Fruit fly (Drosophila melanogaster): ENCODE results near the gene Mst98Cb.
A peak's percentile ranks its signal among the peaks of the same experiment; 100 is the strongest.

The Mst98Cb gene

DNA sequence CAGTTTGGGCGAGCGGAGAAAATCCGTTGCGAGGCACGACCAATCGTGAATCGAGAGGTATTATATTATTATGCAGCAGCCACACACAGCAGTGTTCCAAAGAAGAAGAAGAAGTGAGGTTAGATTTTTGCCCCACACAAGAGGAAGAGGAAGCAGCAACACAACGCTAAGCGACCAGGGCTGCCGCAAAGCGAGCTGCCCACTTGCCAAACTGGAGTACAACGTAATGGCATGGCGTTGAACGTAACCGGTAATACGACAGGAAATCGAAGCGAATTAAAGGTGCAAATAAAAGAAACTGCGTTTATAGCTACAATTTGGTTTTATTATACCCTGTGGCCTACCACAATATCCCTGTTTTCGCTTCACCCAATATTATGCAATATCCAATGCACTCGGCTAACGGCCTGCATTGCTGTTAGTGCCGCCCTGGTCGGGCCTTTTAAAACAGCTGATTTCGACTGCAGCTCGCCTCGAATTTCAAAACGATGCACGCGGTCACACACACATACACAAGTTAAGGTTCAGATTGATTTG lies 42.9 kb downstream of the Mst98Cb start (continued):
- TF ChIP-seq Sox15 (GFP tag; optimal IDR thresholded peaks at IDR 0.05) (peak; percentile 72), Ets21C (GFP tag; optimal IDR thresholded peaks at IDR 0.05) (peak; percentile 81), CG6854 (GFP tag; optimal IDR thresholded peaks at IDR 0.05) (peak; percentile 9), pdm3 (GFP tag; optimal IDR thresholded peaks at IDR 0.05) (peak; percentile 73), achi (GFP tag; optimal IDR thresholded peaks at IDR 0.05) (peak; percentile 72), topi (GFP tag; optimal IDR thresholded peaks at IDR 0.05) (peak; percentile 75), CG9139 (GFP tag; optimal IDR thresholded peaks at IDR 0.05) (peak; percentile 10), CG31627 (GFP tag; optimal IDR thresholded peaks at IDR 0.05) (peak; percentile 84), CG7368 (GFP tag; optimal IDR thresholded peaks at IDR 0.05) (peak; percentile 65), CG3032 (tag; optimal IDR thresholded peaks at IDR 0.05) (peak; percentile 77), acj6 (GFP tag; optimal IDR thresholded peaks at IDR 0.05) (peak; percentile 78), Sox14 (GFP tag; optimal IDR thresholded peaks at IDR 0.05) (peak; percentile 75), CG34406 (GFP tag; optimal IDR thresholded peaks at IDR 0.05) (peak; percentile 60), vri (GFP tag; optimal IDR thresholded peaks at IDR 0.05) (peak; percentile 96)

DNA sequence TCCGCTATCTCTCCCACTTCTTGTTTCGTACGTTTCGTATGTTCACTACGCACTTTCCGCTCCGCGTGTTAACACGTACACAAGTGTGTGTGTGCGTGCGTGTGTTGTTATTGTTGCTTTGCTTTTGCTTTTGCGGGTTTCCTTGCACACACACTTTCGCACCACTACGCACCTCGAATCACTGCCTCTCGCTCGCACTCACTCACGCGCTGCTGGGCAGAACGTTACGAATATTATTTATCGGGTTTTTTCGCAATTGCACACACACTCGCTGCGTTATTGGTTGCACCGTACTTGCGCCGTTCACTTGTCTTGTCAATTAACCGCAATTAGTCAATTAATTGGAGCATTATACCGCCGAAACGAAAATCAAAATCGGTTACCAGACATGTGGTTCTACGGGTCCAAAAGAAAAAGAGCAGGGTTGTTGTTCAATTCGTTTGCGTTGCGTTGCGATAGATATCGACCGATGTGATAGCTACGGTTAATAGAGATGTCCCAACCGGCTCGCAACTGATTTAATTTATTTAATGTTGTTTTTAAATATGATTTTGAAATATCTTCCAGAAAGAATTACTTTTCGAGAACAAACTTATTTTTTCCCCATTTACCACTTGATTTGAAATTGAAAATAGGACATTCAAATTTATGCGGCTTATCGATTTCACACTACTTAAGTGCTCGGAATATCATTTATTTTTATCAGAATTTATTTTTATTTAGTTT lies 43.6 kb downstream of the Mst98Cb start, which contains the start of gene larp:
TSS of gene larp (minus strand) at position 395 of the 726 bp plus-strand sequence.
- TF ChIP-seq CG1621 (tag; optimal IDR thresholded peaks at IDR 0.05): peak; percentile 97
- TF ChIP-seq Eip93F (GFP tag; optimal IDR thresholded peaks at IDR 0.05): no peak
- TF ChIP-seq esn (GFP tag; optimal IDR thresholded peaks at IDR 0.05): peak; percentile 59
- TF ChIP-seq Eip78C (GFP tag): peak; percentile 59
- peak; percentile 42 for TF ChIP-seq CG3032 (tag; optimal IDR thresholded peaks at IDR 0.05)
- no peak for TF ChIP-seq vri (GFP tag; optimal IDR thresholded peaks at IDR 0.05)
- no peak for TF ChIP-seq Blimp-1 (GFP tag; optimal IDR thresholded peaks at IDR 0.05)
- peak; percentile 50 for TF ChIP-seq topi (GFP tag; optimal IDR thresholded peaks at IDR 0.05)
- TF ChIP-seq CG9139 (GFP tag; optimal IDR thresholded peaks at IDR 0.05): no peak
- TF ChIP-seq Sox102F (GFP tag; optimal IDR thresholded peaks at IDR 0.05): peak; percentile 14
- TF ChIP-seq CG6276 (GFP tag; optimal IDR thresholded peaks at IDR 0.05): no peak
- TF ChIP-seq CG6854 (GFP tag; optimal IDR thresholded peaks at IDR 0.05): no peak
- TF ChIP-seq Met (GFP tag; optimal IDR thresholded peaks at IDR 0.05): peak; percentile 58
- no peak for TF ChIP-seq ss (GFP tag; optimal IDR thresholded peaks at IDR 0.05)
- peak; percentile 34 for TF ChIP-seq CG11902 (GFP tag; optimal IDR thresholded peaks at IDR 0.05)
- peak; percentile 26 for TF ChIP-seq Ets96B (tag; optimal IDR thresholded peaks at IDR 0.05)
- TF ChIP-seq OdsH (GFP tag; optimal IDR thresholded peaks at IDR 0.05): peak; percentile 55
- TF ChIP-seq CG34406 (GFP tag; optimal IDR thresholded peaks at IDR 0.05): peak; percentile 36
- no peak for TF ChIP-seq CG6808 (GFP tag; optimal IDR thresholded peaks at IDR 0.05)
- TF ChIP-seq CG15336 (GFP tag; IDR thresholded peaks at IDR 0.05): peak; percentile 30; the same call in 1 of the 2 replicates
- TF ChIP-seq pdm3 (GFP tag; optimal IDR thresholded peaks at IDR 0.05): peak; percentile 62
- no peak for TF ChIP-seq CG8119 (GFP tag; IDR thresholded peaks at IDR 0.05)
- TF ChIP-seq CG3919 (GFP tag; optimal IDR thresholded peaks at IDR 0.05): no peak
- peak; percentile 32 for TF ChIP-seq Sox15 (GFP tag; optimal IDR thresholded peaks at IDR 0.05)
- TF ChIP-seq Smox (GFP tag; optimal IDR thresholded peaks at IDR 0.05): peak; percentile 60
- TF ChIP-seq spab (GFP tag; optimal IDR thresholded peaks at IDR 0.05): no peak
- TF ChIP-seq CG10669 (GFP tag; optimal IDR thresholded peaks at IDR 0.05): peak; percentile 27
- no peak for TF ChIP-seq Hr38 (GFP tag; optimal IDR thresholded peaks at IDR 0.05)
- TF ChIP-seq acj6 (GFP tag; optimal IDR thresholded peaks at IDR 0.05): peak; percentile 54
- peak; percentile 2 for TF ChIP-seq net (GFP tag; optimal IDR thresholded peaks at IDR 0.05)
- no peak for TF ChIP-seq Lpt (GFP tag; optimal IDR thresholded peaks at IDR 0.05)
- peak; percentile 64 for TF ChIP-seq Hr39 (GFP tag; optimal IDR thresholded peaks at IDR 0.05)
- TF ChIP-seq Sox14 (GFP tag; optimal IDR thresholded peaks at IDR 0.05): peak; percentile 55
- peak; percentile 45 for TF ChIP-seq cyc (GFP tag; optimal IDR thresholded peaks at IDR 0.05)
- TF ChIP-seq Eip75B (GFP tag; optimal IDR thresholded peaks at IDR 0.05): peak; percentile 37
- TF ChIP-seq Ets21C (GFP tag; optimal IDR thresholded peaks at IDR 0.05): peak; percentile 65
- TF ChIP-seq CG32006 (GFP tag; optimal IDR thresholded peaks at IDR 0.05): peak; percentile 49
- peak; percentile 66 for TF ChIP-seq lz (GFP tag; optimal IDR thresholded peaks at IDR 0.05)
- no peak for TF ChIP-seq CG11762 (GFP tag; optimal IDR thresholded peaks at IDR 0.05; ENCODE audit: insufficient read depth)
- TF ChIP-seq CG8632 (GFP tag; optimal IDR thresholded peaks at IDR 0.05): no peak
- TF ChIP-seq Gug (GFP tag; IDR thresholded peaks at IDR 0.05): 0 out of 2 replicates have a peak, but pooled peaks have one; percentile 12
- no peak; the same call in 1 of the 2 replicates for TF ChIP-seq CG11294 (GFP tag; IDR thresholded peaks at IDR 0.05)
- no peak for TF ChIP-seq fkh (GFP tag; optimal IDR thresholded peaks at IDR 0.05)

All from whole organism, prepupa.